Worm (Caenorhabditis elegans) whole organism, dauer: ENCODE results near the gene Y116A8A.150.
"Not testable (repeated sequence)": the region's sequence is repeated elsewhere in the genome, so short reads cannot be mapped to it uniquely, and the experiment has no call there.

ENCODE experiments used
- unc-62 ChIP-seq: sonication (generic microtip); optimal IDR thresholded peaks from 2 replicates; lab custom pipeline; 2017; ENCODE audit warnings: missing biosample characterization, missing genetic modification reagents, missing genetic modification characterization

The Y116A8A.150 gene

DNA sequence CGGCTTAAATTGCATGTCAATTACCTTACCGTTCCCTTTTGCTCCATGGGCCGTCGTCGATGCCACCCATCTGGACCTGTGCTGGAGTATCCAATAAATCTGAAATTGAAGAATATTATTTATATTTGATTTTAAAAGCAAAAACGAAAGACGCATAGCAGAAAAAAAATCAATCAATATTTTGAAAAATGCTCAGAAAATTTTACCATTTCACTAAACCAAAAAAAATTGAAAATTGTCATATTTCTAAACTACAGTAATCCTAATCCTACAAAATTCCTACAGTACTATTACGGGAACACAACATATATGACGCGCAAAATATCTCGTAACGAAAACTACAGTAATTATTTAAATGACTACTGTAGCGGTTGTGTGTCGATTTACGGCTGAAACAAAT is at the start of gene Y116A8A.150:
Y116A8A.150 (minus strand) TSS at position 101 of the 400 bp plus-strand sequence.
- TF ChIP-seq unc-62: not testable (repeated sequence)

DNA sequence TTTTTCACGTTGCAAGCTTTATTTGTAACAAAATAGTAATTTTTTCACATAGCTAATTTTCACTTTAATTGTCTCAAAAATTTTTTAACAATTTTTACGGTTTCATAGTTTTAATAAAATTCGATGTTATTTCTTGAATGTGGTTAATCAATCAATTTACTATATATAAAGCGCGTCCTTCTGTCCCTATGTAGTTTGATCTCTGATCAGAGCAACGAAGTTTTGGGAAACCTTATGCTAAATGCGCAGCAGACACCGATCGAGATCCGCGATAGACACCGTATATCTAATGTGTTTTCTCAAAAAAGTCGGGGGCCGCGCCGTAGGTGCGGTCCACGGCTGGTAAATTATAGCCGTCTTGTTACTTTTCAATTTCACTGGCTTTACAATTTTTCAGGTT is 45.8 kb upstream of the Y116A8A.150 start:
- TF ChIP-seq unc-62: no peak

ce11 chrIV:16868900-16869299 is 26.1 kb upstream of the Y116A8A.150 start, which contains the start of gene T06A10.106:
Gene T06A10.106, minus strand, starts transcription at chrIV:16869000.
- TF ChIP-seq unc-62: no peak

DNA sequence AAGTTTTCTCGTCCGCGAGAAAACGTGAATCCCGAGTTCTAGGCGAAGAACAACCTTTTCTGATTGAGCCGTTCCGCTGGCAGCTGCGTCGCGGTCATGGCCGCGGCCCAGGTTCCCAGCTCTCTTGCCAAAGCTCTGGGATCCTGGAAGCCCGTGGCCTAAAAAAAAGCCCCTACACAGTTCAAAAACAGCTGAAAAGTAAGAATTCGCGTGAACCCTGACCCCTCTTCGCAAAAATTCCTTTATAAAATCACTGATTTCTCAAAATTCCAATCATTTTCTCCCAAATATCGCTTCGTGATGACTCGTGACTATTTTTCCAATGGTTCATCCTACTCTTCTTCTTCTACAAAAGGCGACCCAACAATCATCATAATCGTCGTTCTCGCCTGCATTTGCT is 24.4 kb upstream of the Y116A8A.150 start, which contains the start of gene T06A10.107:
T06A10.107 (plus strand) TSS at position 301 of the 400 bp plus-strand sequence.
- TF ChIP-seq unc-62: no peak

- no peak for TF ChIP-seq unc-62
These were observed 22.7 kb upstream of the Y116A8A.150 start, which contains the start of gene gtsf-1 for ce11 chrIV:16865487-16865886. Gene gtsf-1, plus strand, starts transcription at chrIV:16865840.

DNA sequence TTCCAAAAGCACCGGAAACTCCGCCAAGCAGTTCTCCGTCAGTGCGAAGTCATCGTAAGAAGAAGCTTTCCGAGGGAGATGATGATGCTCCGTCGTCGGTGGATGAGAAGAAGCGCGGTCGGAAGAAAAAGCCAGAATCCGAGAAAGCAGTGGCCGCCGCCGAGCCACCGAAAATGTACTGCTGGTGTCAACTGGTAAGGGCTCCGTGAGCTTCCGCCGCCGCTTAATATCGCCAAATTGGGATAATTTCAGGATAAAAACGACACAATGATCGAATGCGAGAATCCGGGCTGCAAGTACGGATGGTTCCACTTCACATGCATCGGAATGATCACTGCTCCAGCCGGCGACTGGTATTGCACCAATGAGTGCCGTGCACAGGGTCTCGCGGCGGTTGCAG is 22.1 kb upstream of the Y116A8A.150 start:
- no peak for TF ChIP-seq unc-62

- TF ChIP-seq unc-62: no peak
These were observed 20.7 kb upstream of the Y116A8A.150 start, which contains the start of the genes mel-46 and lsy-13 for ce11 chrIV:16863431-16863895. Gene mel-46, minus strand, starts transcription at chrIV:16863481. Gene lsy-13, plus strand, starts transcription at chrIV:16863870.

- no peak for TF ChIP-seq unc-62
These were observed 17.9 kb upstream of the Y116A8A.150 start for ce11 chrIV:16860702-16861101.

DNA sequence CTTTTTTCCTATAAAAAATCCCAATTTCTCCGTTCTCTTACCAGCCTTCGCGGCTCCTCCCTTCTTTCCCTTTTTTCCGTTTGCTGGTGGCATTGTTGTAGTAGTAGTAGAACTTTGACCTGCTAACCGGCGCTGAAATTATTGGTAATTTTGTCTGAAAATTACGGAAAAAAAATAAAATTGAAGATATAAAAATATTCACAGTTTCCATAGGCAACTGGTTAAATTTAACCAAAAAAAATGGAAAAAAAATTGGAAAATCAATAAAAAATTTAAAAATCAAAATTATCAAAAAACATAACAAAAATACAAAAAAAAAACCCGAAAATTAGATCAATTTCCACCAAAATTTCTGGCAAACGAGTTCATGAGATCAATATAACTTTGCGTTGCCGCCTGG is 12.0 kb upstream of the Y116A8A.150 start, which contains the start of gene map-2:
map-2 (minus strand) TSS at position 101 of the 400 bp plus-strand sequence.
- no peak for TF ChIP-seq unc-62

DNA sequence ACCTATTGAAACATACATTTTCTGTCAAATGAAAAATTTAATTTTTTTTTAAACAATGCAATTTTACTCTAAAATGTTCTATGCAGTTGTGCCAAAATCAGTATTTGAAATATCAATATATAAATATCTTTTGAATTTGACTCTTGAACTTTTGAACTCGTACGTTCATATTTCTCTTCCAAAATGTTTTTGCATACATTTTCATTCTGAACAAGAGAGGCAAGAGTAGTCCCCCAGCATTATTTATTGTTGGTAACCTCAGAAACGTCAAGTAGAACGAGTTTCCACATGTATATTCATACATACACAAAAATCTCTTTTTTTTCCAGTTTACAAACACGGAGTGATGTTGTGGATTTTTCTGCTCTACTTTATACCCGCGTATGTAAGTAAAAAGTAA is 11.4 kb downstream of the Y116A8A.150 start, which contains the start of gene clec-194:
clec-194 (plus strand) TSS at position 301 of the 400 bp plus-strand sequence.
- no peak for TF ChIP-seq unc-62

DNA sequence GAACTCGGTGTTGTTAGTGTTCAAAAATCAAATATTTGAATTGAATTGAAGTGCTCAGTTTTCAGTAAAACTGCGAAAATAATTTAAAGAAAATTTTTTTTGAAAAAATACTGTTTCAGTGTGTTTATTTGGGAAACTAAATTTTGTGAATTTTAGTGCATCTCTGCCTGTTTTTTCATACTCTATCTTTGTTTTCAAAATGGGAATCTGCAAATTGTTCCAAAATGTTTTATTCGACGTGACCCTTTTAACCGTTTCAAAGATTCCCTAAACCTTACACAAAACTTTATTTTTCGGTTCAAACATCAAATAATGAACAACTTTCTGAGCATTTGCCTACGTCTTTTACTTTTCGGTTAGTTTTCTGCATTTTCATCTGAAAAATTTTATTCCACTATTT is 12.9 kb downstream of the Y116A8A.150 start, which contains the start of gene Y116A8A.7:
Y116A8A.7 (plus strand) TSS at position 301 of the 400 bp plus-strand sequence.
- no peak for TF ChIP-seq unc-62

ce11 chrIV:16828698-16829097 is 14.1 kb downstream of the Y116A8A.150 start, which contains the start of gene Y116A8A.6:
Gene Y116A8A.6, minus strand, starts transcription at chrIV:16828798.
- TF ChIP-seq unc-62: no peak

DNA sequence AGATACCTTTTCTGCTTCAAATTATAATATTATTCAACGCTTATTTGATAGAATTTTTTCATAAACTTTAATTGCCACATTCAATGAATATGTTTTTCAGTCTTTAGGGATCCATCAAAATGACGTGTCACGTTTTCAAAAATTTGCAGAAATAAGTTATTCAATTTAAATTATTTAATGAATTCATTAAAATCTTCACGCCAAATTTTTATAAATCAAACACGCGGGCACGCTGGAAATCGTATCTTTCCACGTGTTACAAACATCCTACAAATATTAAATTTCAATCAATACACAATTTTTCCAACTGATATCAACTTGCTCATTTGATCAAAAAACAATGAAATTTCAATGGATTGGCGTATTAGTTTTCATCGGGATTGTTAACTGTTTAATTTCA is 20.2 kb downstream of the Y116A8A.150 start, which contains the start of gene Y116A8A.4:
Y116A8A.4 (plus strand) TSS at position 301 of the 400 bp plus-strand sequence.
- TF ChIP-seq unc-62: no peak

DNA sequence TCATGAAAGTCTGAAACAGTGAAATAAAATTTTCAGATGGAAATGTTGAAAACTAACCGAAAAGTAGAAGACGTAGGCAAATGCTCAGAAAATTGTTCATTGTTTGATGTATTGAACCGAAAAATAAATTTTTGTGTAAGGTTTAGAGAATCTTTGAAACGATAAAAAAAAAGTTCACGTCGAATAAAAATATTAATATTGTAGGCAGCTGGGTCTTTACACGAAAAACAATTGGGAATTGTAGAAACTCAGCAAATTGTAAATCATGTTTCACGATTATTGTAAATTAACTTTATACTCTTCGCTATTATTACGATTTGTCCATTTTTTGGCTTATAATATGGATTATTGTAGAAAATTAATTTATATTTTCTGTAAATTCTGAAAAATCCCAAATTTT is 28.9 kb downstream of the Y116A8A.150 start, which contains the start of gene Y116A8A.2:
Y116A8A.2 (minus strand) TSS at position 101 of the 400 bp plus-strand sequence.
- no peak for TF ChIP-seq unc-62

- TF ChIP-seq unc-62: no peak
These were observed 30.7 kb downstream of the Y116A8A.150 start for ce11 chrIV:16812116-16812515.

ce11 chrIV:16806352-16806751 is 36.4 kb downstream of the Y116A8A.150 start, which contains the start of gene clec-193:
Gene clec-193, minus strand, starts transcription at chrIV:16806452.
- no peak for TF ChIP-seq unc-62
